Worm (Caenorhabditis elegans) whole organism, L3 larva: ENCODE results near the gene clec-36.

Experiments
- R02D3.7 ChIP-seq: fragments of 150-350 bp; optimal IDR thresholded peaks from 2 replicates; lab custom pipeline; 2014; ENCODE audit warnings: missing biosample characterization, missing genetic modification characterization
- ZK546.5 ChIP-seq: sonication (generic microtip); optimal IDR thresholded peaks from 2 replicates; lab custom pipeline; 2017; ENCODE audit warnings: missing biosample characterization, missing genetic modification characterization
- ama-1 ChIP-seq: fragments of 150-350 bp; optimal IDR thresholded peaks from 2 replicates; lab custom pipeline; 2018
- ceh-82 ChIP-seq: fragments of 150-350 bp; optimal IDR thresholded peaks from 2 replicates; lab custom pipeline; 2014; ENCODE audit warnings: missing biosample characterization, missing genetic modification characterization
- ceh-9 ChIP-seq: sonication (generic microtip); optimal IDR thresholded peaks from 2 replicates; lab custom pipeline; 2018; ENCODE audit warnings: missing biosample characterization, missing genetic modification characterization
- daf-12 ChIP-seq: fragments of 150-350 bp; optimal IDR thresholded peaks from 2 replicates; lab custom pipeline; 2014; ENCODE audit warnings: missing biosample characterization, missing genetic modification reagents, missing genetic modification characterization
- egl-5 ChIP-seq: fragments of 150-350 bp; optimal IDR thresholded peaks from 2 replicates; lab custom pipeline; 2017; ENCODE audit warnings: missing biosample characterization, missing genetic modification reagents, missing genetic modification characterization, inconsistent platforms
- elt-1 ChIP-seq: fragments of 150-350 bp; optimal IDR thresholded peaks from 2 replicates; lab custom pipeline; 2014; ENCODE audit warnings: missing biosample characterization, missing genetic modification characterization
- elt-2 ChIP-seq: sonication (generic microtip); optimal IDR thresholded peaks from 2 replicates; lab custom pipeline; 2016; ENCODE audit warnings: missing genetic modification reagents, mild to moderate bottlenecking, missing genetic modification characterization, missing compliant biosample characterization
- elt-3 ChIP-seq, 3 experiments: fragments of 150-350 bp in 1 of 3; sonication (generic microtip) in 2 of 3; optimal IDR thresholded peaks; 2 replicates in 2 of 3; 4 replicates in 1 of 3; lab custom pipeline; 2014 to 2017; ENCODE audit warnings: missing biosample characterization in 3 of 3, missing genetic modification characterization in 3 of 3
- eor-1 ChIP-seq, 2 experiments: fragments of 150-350 bp; optimal IDR thresholded peaks; 2 replicates each; lab custom pipeline; 2014 to 2018; ENCODE audit warnings: missing biosample characterization in 2 of 2, missing genetic modification characterization in 2 of 2
- fkh-10 ChIP-seq: sonication (generic microtip); optimal IDR thresholded peaks from 2 replicates; lab custom pipeline; 2017; ENCODE audit warnings: missing biosample characterization, missing genetic modification reagents, missing genetic modification characterization
- fos-1 ChIP-seq: fragments of 150-350 bp; optimal IDR thresholded peaks from 2 replicates; lab custom pipeline; 2014; ENCODE audit warnings: missing biosample characterization, missing genetic modification characterization
- hmg-11 ChIP-seq: sonication (generic microtip); optimal IDR thresholded peaks from 2 replicates; lab custom pipeline; 2016; ENCODE audit warnings: missing genetic modification characterization, missing compliant biosample characterization
- jun-1 ChIP-seq: fragments of 150-350 bp; optimal IDR thresholded peaks from 2 replicates; lab custom pipeline; 2014; ENCODE audit warnings: missing biosample characterization, missing genetic modification reagents, missing genetic modification characterization
- lin-15B ChIP-seq: fragments of 150-350 bp; optimal IDR thresholded peaks from 2 replicates; lab custom pipeline; 2014; ENCODE audit warnings: missing biosample characterization, missing genetic modification characterization
- lin-39 ChIP-seq: fragments of 150-350 bp; optimal IDR thresholded peaks from 2 replicates; lab custom pipeline; 2018; ENCODE audit warnings: missing biosample characterization, missing genetic modification reagents, missing genetic modification characterization
- lsy-12 ChIP-seq: sonication (generic microtip); optimal IDR thresholded peaks from 2 replicates; lab custom pipeline; 2016; ENCODE audit warnings: mild to moderate bottlenecking, missing genetic modification characterization, missing compliant biosample characterization
- mdl-1 ChIP-seq: fragments of 150-350 bp; optimal IDR thresholded peaks from 2 replicates; lab custom pipeline; 2014; ENCODE audit warnings: missing biosample characterization, missing genetic modification characterization
- mml-1 ChIP-seq: fragments of 150-350 bp; sonication (generic microtip); optimal IDR thresholded peaks from 3 replicates; lab custom pipeline; 2014; ENCODE audit warnings: missing biosample characterization, missing genetic modification characterization
- nfya-1 ChIP-seq: sonication (generic microtip); optimal IDR thresholded peaks from 2 replicates; lab custom pipeline; 2017; ENCODE audit warnings: missing genetic modification characterization, mild to moderate bottlenecking, missing compliant biosample characterization, antibody characterized with exemption, moderate library complexity; ENCODE audit not compliant: insufficient read depth
- nhr-11 ChIP-seq: fragments of 150-350 bp; optimal IDR thresholded peaks from 2 replicates; lab custom pipeline; 2014; ENCODE audit warnings: missing biosample characterization, missing genetic modification characterization
- nhr-12 ChIP-seq: fragments of 150-350 bp; optimal IDR thresholded peaks from 2 replicates; lab custom pipeline; 2014; ENCODE audit warnings: missing biosample characterization, missing genetic modification characterization
- nhr-23 ChIP-seq: fragments of 150-350 bp; optimal IDR thresholded peaks from 2 replicates; lab custom pipeline; 2014; ENCODE audit warnings: missing biosample characterization, missing genetic modification reagents, missing genetic modification characterization
- nhr-237 ChIP-seq: fragments of 150-350 bp; optimal IDR thresholded peaks from 2 replicates; lab custom pipeline; 2014; ENCODE audit warnings: missing biosample characterization, missing genetic modification characterization
- nhr-25 ChIP-seq: sonication (generic microtip); optimal IDR thresholded peaks from 2 replicates; lab custom pipeline; 2017; ENCODE audit warnings: missing biosample characterization, missing genetic modification characterization
- nhr-43 ChIP-seq: sonication (generic microtip); optimal IDR thresholded peaks from 2 replicates; lab custom pipeline; 2016; ENCODE audit warnings: mild to moderate bottlenecking, missing genetic modification characterization, missing compliant biosample characterization; ENCODE audit not compliant: poor library complexity, severe bottlenecking
- nhr-67 ChIP-seq: fragments of 150-350 bp; optimal IDR thresholded peaks from 2 replicates; lab custom pipeline; 2014; ENCODE audit warnings: missing biosample characterization, missing genetic modification characterization
- nhr-77 ChIP-seq: fragments of 150-350 bp; optimal IDR thresholded peaks from 2 replicates; lab custom pipeline; 2014; ENCODE audit warnings: missing biosample characterization, missing genetic modification characterization
- pha-4 ChIP-seq: fragments of 150-350 bp; optimal IDR thresholded peaks from 2 replicates; lab custom pipeline; 2014; ENCODE audit warnings: missing biosample characterization, missing genetic modification reagents, missing genetic modification characterization
- pqm-1 ChIP-seq: fragments of 150-350 bp; optimal IDR thresholded peaks from 2 replicates; lab custom pipeline; 2017; ENCODE audit warnings: missing biosample characterization, missing genetic modification characterization, inconsistent platforms
- sea-2 ChIP-seq: fragments of 150-350 bp; sonication (generic microtip); optimal IDR thresholded peaks from 4 replicates; lab custom pipeline; 2014; ENCODE audit warnings: missing biosample characterization, missing genetic modification reagents, missing genetic modification characterization
- snpc-4 ChIP-seq: fragments of 150-350 bp; optimal IDR thresholded peaks from 2 replicates; lab custom pipeline; 2014; ENCODE audit warnings: missing biosample characterization, missing genetic modification characterization
- unc-39 ChIP-seq: sonication (generic microtip); optimal IDR thresholded peaks from 4 replicates; lab custom pipeline; 2017; ENCODE audit warnings: missing biosample characterization, missing genetic modification characterization
- unc-62 ChIP-seq: fragments of 150-350 bp; sonication (generic microtip); optimal IDR thresholded peaks from 4 replicates; lab custom pipeline; 2014; ENCODE audit warnings: missing biosample characterization, missing genetic modification reagents, missing genetic modification characterization
- zag-1 ChIP-seq: fragments of 150-350 bp; optimal IDR thresholded peaks from 2 replicates; lab custom pipeline; 2014; ENCODE audit warnings: missing biosample characterization, missing genetic modification characterization
- ztf-11 ChIP-seq: fragments of 150-350 bp; optimal IDR thresholded peaks from 2 replicates; lab custom pipeline; 2014; ENCODE audit warnings: missing biosample characterization, missing genetic modification characterization

clec-36 gene

DNA sequence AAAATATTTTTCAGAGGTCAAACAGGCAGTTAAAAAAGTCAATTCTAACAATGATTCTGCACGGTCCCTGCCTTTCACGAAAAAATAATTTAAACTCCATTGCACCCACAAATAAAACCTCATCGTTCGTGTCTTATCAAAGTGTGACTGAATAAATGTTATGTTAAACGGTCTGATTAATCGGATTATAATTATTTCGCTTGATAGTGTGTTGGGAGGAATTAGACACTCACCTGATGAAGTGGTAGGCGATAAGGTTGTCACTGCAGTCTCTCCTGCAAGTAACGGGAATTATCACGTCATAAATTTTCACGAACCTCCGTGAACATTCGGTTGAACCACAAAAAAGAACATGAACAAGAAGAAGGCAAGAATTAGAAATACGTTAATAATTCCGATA, 8.1 kb downstream of the clec-36 start:
- no peak for TF ChIP-seq elt-1 (tag; lab: Kevin White, UChicago)
- no peak for TF ChIP-seq ceh-9 (tag; lab: Kevin White, UChicago)
- TF ChIP-seq eor-1 (tag; optimal IDR thresholded peaks at IDR 0.05; lab: Kevin White, UChicago) = no peak
- no peak for TF ChIP-seq unc-39 (tag; lab: Kevin White, UChicago)
- TF ChIP-seq elt-3 (tag; optimal IDR thresholded peaks at IDR 0.05; lab: Kevin White, UChicago) = no peak
- no peak for TF ChIP-seq lsy-12 (tag; lab: Kevin White, UChicago)
- no peak for TF ChIP-seq zag-1 (tag; lab: Kevin White, UChicago)
- no peak for TF ChIP-seq nhr-23
- TF ChIP-seq ztf-11 = no peak
- no peak for TF ChIP-seq lin-39 (tag; lab: Kevin White, UChicago)
- TF ChIP-seq nfya-1 (tag; lab: Kevin White, UChicago) = no peak
- no peak for TF ChIP-seq sea-2 (GFP tag; lab: Kevin White, UChicago)
- no peak for TF ChIP-seq egl-5 (tag; lab: Kevin White, UChicago)
- TF ChIP-seq snpc-4 (tag; lab: Kevin White, UChicago) = no peak
- no peak for TF ChIP-seq pha-4 (tag; lab: Kevin White, UChicago)
- TF ChIP-seq mml-1 (tag; lab: Kevin White, UChicago) = no peak
- no peak for TF ChIP-seq nhr-67
- TF ChIP-seq nhr-77 (tag; lab: Kevin White, UChicago) = no peak
- TF ChIP-seq jun-1 (tag; lab: Kevin White, UChicago) = peak; percentile 66
- peak; percentile 90 for TF ChIP-seq elt-2 (tag; lab: Kevin White, UChicago)
- no peak for TF ChIP-seq nhr-25 (tag; lab: Kevin White, UChicago)
- TF ChIP-seq nhr-43 (tag; lab: Kevin White, UChicago) = no peak
- TF ChIP-seq pqm-1 (tag; lab: Kevin White, UChicago) = peak; percentile 64
- no peak for TF ChIP-seq nhr-12 (tag; lab: Kevin White, UChicago)
- no peak for TF ChIP-seq nhr-11 (tag; lab: Kevin White, UChicago)
- TF ChIP-seq daf-12 = no peak
- TF ChIP-seq R02D3.7 (tag; lab: Kevin White, UChicago) = no peak

DNA sequence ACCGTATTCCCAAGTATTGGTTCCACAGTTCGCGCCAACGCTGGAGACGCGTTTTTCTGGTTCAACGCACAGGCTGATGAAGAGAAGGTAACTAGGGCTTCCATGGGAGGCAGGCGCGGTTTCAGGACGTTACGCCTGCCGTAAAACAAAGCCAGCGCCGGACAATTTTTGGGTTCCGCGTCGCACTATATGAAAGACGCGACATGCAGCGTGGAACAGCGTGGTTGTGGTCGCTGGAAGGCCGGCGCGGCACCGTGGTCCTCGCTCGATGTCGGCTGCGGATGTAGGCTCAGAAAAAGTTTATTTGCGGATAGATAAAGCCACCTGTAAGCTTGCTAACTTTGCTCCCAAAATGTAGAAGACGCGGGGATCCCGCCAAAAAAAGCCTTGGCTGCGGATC, 10.0 kb downstream of the clec-36 start:
- no peak for TF ChIP-seq ceh-82 (tag; lab: Kevin White, UChicago)
- no peak for TF ChIP-seq elt-3 (tag; optimal IDR thresholded peaks at IDR 0.05; lab: Kevin White, UChicago)
- TF ChIP-seq fos-1 (tag; lab: Kevin White, UChicago) = no peak
- TF ChIP-seq mdl-1 (tag; lab: Kevin White, UChicago) = no peak
- TF ChIP-seq nhr-25 (tag; lab: Kevin White, UChicago) = no peak
- TF ChIP-seq nhr-23 = no peak
- no peak for TF ChIP-seq eor-1 (tag; optimal IDR thresholded peaks at IDR 0.05; lab: Kevin White, UChicago)
- no peak for TF ChIP-seq nhr-237 (tag; lab: Kevin White, UChicago)
- no peak for TF ChIP-seq snpc-4 (tag; lab: Kevin White, UChicago)
- no peak for TF ChIP-seq nhr-67
- no peak for TF ChIP-seq unc-39 (tag; lab: Kevin White, UChicago)
- TF ChIP-seq nhr-77 (tag; lab: Kevin White, UChicago) = no peak
- no peak for TF ChIP-seq unc-62
- TF ChIP-seq pqm-1 (tag; lab: Kevin White, UChicago) = no peak
- no peak for TF ChIP-seq lsy-12 (tag; lab: Kevin White, UChicago)
- TF ChIP-seq fkh-10 = no peak
- TF ChIP-seq pha-4 (tag; lab: Kevin White, UChicago) = no peak
- TF ChIP-seq nfya-1 (tag; lab: Kevin White, UChicago) = no peak
- TF ChIP-seq R02D3.7 (tag; lab: Kevin White, UChicago) = no peak
- no peak for TF ChIP-seq nhr-43 (tag; lab: Kevin White, UChicago)

DNA sequence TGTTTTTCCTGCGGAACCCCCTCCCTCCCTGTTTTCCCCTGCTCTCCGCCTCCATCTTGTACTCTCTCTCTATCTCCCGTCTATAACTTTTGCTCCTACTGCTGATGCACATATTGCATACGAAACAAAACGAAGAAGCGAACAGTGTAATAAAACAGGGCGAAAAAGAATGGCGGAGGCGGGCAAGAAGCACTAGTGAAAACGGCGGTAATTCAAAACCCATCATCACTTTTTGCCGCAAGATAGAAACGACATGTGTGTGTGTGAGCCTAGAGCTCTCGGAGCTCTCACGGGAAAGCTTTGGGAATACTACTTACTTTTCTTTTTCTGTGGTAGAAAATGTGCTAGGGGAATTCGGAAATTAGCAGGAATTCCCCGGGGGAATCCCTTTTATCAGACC, 12.3 kb downstream of the clec-36 start:
- no peak for TF ChIP-seq nhr-67
- no peak for TF ChIP-seq fkh-10
- no peak for TF ChIP-seq unc-39 (tag; lab: Kevin White, UChicago)
- TF ChIP-seq lin-15B (tag; lab: Kevin White, UChicago) = no peak
- TF ChIP-seq ama-1 = no peak
- no peak for TF ChIP-seq elt-1 (tag; lab: Kevin White, UChicago)
- no peak for TF ChIP-seq ZK546.5
- no peak for TF ChIP-seq elt-3 (tag; optimal IDR thresholded peaks at IDR 0.05; lab: Kevin White, UChicago)
- no peak for TF ChIP-seq ztf-11
- no peak for TF ChIP-seq sea-2 (GFP tag; lab: Kevin White, UChicago)
- no peak for TF ChIP-seq fos-1 (tag; lab: Kevin White, UChicago)
- TF ChIP-seq lin-39 (tag; lab: Kevin White, UChicago) = no peak
- no peak for TF ChIP-seq hmg-11
